Worm (Caenorhabditis elegans) whole organism, midembryonic: ENCODE results near the gene srt-20.

Source experiments
- T22C8.4 ChIP-seq: fragments of 200-800 bp; sonication (Bioruptor generic); IDR thresholded peaks from 2 replicates; pipeline ENCODE4 v1.3.6; 2022; ENCODE audit warnings: missing genetic modification characterization, missing compliant biosample characterization
- cog-1 ChIP-seq: sonication (generic microtip); optimal IDR thresholded peaks from 2 replicates; lab custom pipeline; 2016; ENCODE audit warnings: missing genetic modification characterization, missing compliant biosample characterization
- flt-1 ChIP-seq: fragments of 200-800 bp; sonication (Bioruptor generic); IDR thresholded peaks from 2 replicates; pipeline ENCODE4 v1.3.6; 2022; ENCODE audit warnings: missing genetic modification characterization, missing compliant biosample characterization
- klf-2 ChIP-seq: fragments of 200-800 bp; sonication (Bioruptor generic); conservative IDR thresholded peaks from 2 replicates; pipeline ENCODE4 v1.3.6; 2022; ENCODE audit warnings: missing genetic modification reagents, missing genetic modification characterization, missing compliant biosample characterization
- med-1 ChIP-seq: sonication (generic microtip); optimal IDR thresholded peaks from 2 replicates; lab custom pipeline; 2017; ENCODE audit warnings: missing genetic modification characterization, mild to moderate bottlenecking, missing compliant biosample characterization, antibody characterized with exemption, missing genetic modification reagents; ENCODE audit not compliant: insufficient read depth
- ref-1 ChIP-seq: fragments of 200-800 bp; sonication (Bioruptor generic); conservative IDR thresholded peaks from 2 replicates; pipeline ENCODE4 v1.3.6; 2022; ENCODE audit warnings: missing genetic modification reagents, missing genetic modification characterization, missing compliant biosample characterization
- tab-1 ChIP-seq: fragments of 200-800 bp; sonication (Bioruptor generic); IDR thresholded peaks from 2 replicates; pipeline ENCODE4 v1.3.6; 2022; ENCODE audit warnings: missing genetic modification characterization, missing compliant biosample characterization
- ztf-23 ChIP-seq: fragments of 200-800 bp; sonication (Bioruptor generic); IDR thresholded peaks from 2 replicates; pipeline ENCODE4 v1.3.6; 2022; ENCODE audit warnings: missing genetic modification reagents, missing genetic modification characterization, missing compliant biosample characterization
- ztf-29 ChIP-seq: fragments of 200-800 bp; sonication (Bioruptor generic); IDR thresholded peaks from 2 replicates; pipeline ENCODE4 v1.3.6; 2022; ENCODE audit warnings: missing genetic modification reagents, missing genetic modification characterization, missing compliant biosample characterization

The srt-20 gene

ce11 chrV:4264516-4264915, 14.1 kb downstream of the srt-20 start, which contains the start of gene srt-35:
Gene srt-35 (minus strand): TSS chrV:4264616.
- no peak for TF ChIP-seq flt-1
- TF ChIP-seq med-1, result no peak
- TF ChIP-seq T22C8.4 (GFP tag; lab: Robert Waterston, UW), result no peak
- no peak for TF ChIP-seq tab-1 (GFP tag; lab: Robert Waterston, UW)

ce11 chrV:4261385-4261784, 17.2 kb downstream of the srt-20 start:
- TF ChIP-seq flt-1 (no peak), med-1 (no peak), ref-1 (GFP tag; lab: Robert Waterston, UW) (no peak), klf-2 (no peak), cog-1 (tag; lab: Kevin White, UChicago) (no peak), T22C8.4 (GFP tag; lab: Robert Waterston, UW) (no peak), ztf-23 (GFP tag; lab: Robert Waterston, UW) (no peak), ztf-29 (GFP tag; lab: Robert Waterston, UW) (no peak), tab-1 (GFP tag; lab: Robert Waterston, UW) (no peak)

ce11 chrV:4260090-4260489, 18.5 kb downstream of the srt-20 start, which contains the start of gene srt-3:
Gene srt-3 (minus strand): TSS chrV:4260190.
- TF ChIP-seq klf-2 (no peak), med-1 (no peak), flt-1 (no peak), ztf-23 (GFP tag; lab: Robert Waterston, UW) (no peak), T22C8.4 (GFP tag; lab: Robert Waterston, UW) (no peak), cog-1 (tag; lab: Kevin White, UChicago) (no peak), ztf-29 (GFP tag; lab: Robert Waterston, UW) (no peak), ref-1 (GFP tag; lab: Robert Waterston, UW) (no peak), tab-1 (GFP tag; lab: Robert Waterston, UW) (no peak)

- TF ChIP-seq cog-1 (tag; lab: Kevin White, UChicago), result no peak
- no peak for TF ChIP-seq tab-1 (GFP tag; lab: Robert Waterston, UW)
- TF ChIP-seq flt-1, result no peak
- no peak for TF ChIP-seq ztf-23 (GFP tag; lab: Robert Waterston, UW)
- no peak for TF ChIP-seq klf-2
- no peak for TF ChIP-seq med-1
- no peak for TF ChIP-seq T22C8.4 (GFP tag; lab: Robert Waterston, UW)
- no peak for TF ChIP-seq ztf-29 (GFP tag; lab: Robert Waterston, UW)
- TF ChIP-seq ref-1 (GFP tag; lab: Robert Waterston, UW), result no peak
Measured at ce11 chrV:4256474-4256873, 22.2 kb downstream of the srt-20 start, which contains the start of gene srt-14. Gene srt-14 (minus strand): TSS chrV:4256574.

- TF ChIP-seq ztf-29 (GFP tag; lab: Robert Waterston, UW) (no peak), flt-1 (no peak), med-1 (no peak), klf-2 (no peak), T22C8.4 (GFP tag; lab: Robert Waterston, UW) (no peak), ref-1 (GFP tag; lab: Robert Waterston, UW) (no peak), tab-1 (GFP tag; lab: Robert Waterston, UW) (no peak), ztf-23 (GFP tag; lab: Robert Waterston, UW) (no peak), cog-1 (tag; lab: Kevin White, UChicago) (no peak)
Measured at ce11 chrV:4250047-4250446, 28.6 kb downstream of the srt-20 start, which contains the start of gene srt-13. Gene srt-13 (minus strand): TSS chrV:4250147.

ce11 chrV:4248359-4248758, 30.3 kb downstream of the srt-20 start:
- TF ChIP-seq med-1, result no peak
- TF ChIP-seq tab-1 (GFP tag; lab: Robert Waterston, UW), result no peak
- no peak for TF ChIP-seq T22C8.4 (GFP tag; lab: Robert Waterston, UW)
- TF ChIP-seq flt-1, result no peak
- TF ChIP-seq cog-1 (tag; lab: Kevin White, UChicago), result no peak
- TF ChIP-seq ztf-29 (GFP tag; lab: Robert Waterston, UW), result no peak
- no peak for TF ChIP-seq ref-1 (GFP tag; lab: Robert Waterston, UW)
- no peak for TF ChIP-seq klf-2
- TF ChIP-seq ztf-23 (GFP tag; lab: Robert Waterston, UW), result no peak

- TF ChIP-seq T22C8.4 (GFP tag; lab: Robert Waterston, UW) (no peak), flt-1 (no peak), ztf-23 (GFP tag; lab: Robert Waterston, UW) (no peak), cog-1 (tag; lab: Kevin White, UChicago) (no peak), ztf-29 (GFP tag; lab: Robert Waterston, UW) (no peak), med-1 (no peak), tab-1 (GFP tag; lab: Robert Waterston, UW) (no peak), ref-1 (GFP tag; lab: Robert Waterston, UW) (no peak)
Measured at ce11 chrV:4242431-4242830, 36.2 kb downstream of the srt-20 start, which contains the start of gene srt-12. Gene srt-12 (minus strand): TSS chrV:4242531.

ce11 chrV:4241555-4241954, 37.1 kb downstream of the srt-20 start:
- TF ChIP-seq klf-2 (no peak), T22C8.4 (GFP tag; lab: Robert Waterston, UW) (no peak), tab-1 (GFP tag; lab: Robert Waterston, UW) (no peak), ztf-23 (GFP tag; lab: Robert Waterston, UW) (no peak), ref-1 (GFP tag; lab: Robert Waterston, UW) (no peak), ztf-29 (GFP tag; lab: Robert Waterston, UW) (no peak), med-1 (no peak), cog-1 (tag; lab: Kevin White, UChicago) (no peak), flt-1 (no peak)

- TF ChIP-seq T22C8.4 (GFP tag; lab: Robert Waterston, UW) (no peak), cog-1 (tag; lab: Kevin White, UChicago) (no peak), ztf-29 (GFP tag; lab: Robert Waterston, UW) (no peak), ref-1 (GFP tag; lab: Robert Waterston, UW) (no peak), klf-2 (no peak), med-1 (no peak), ztf-23 (GFP tag; lab: Robert Waterston, UW) (no peak), flt-1 (no peak), tab-1 (GFP tag; lab: Robert Waterston, UW) (no peak)
Measured at ce11 chrV:4240292-4240691, 38.3 kb downstream of the srt-20 start, which contains the start of gene srh-204. Gene srh-204 (minus strand): TSS chrV:4240392.

- TF ChIP-seq T22C8.4 (GFP tag; lab: Robert Waterston, UW) (no peak), tab-1 (GFP tag; lab: Robert Waterston, UW) (no peak), ztf-29 (GFP tag; lab: Robert Waterston, UW) (no peak), flt-1 (no peak), ref-1 (GFP tag; lab: Robert Waterston, UW) (no peak), ztf-23 (GFP tag; lab: Robert Waterston, UW) (no peak), cog-1 (tag; lab: Kevin White, UChicago) (no peak), klf-2 (no peak), med-1 (no peak)
Measured at ce11 chrV:4236118-4236517, 42.5 kb downstream of the srt-20 start, which contains the start of gene nlp-13. Gene nlp-13 (plus strand): TSS chrV:4236418.
